Fruit fly (Drosophila melanogaster): ENCODE data around the gene CG14262.

The CG14262 gene

dm6 chr3R:27246264-27246663 is 19.0 kb downstream of the CG14262 start (continued):
- TF ChIP-seq dimm (GFP tag; IDR thresholded peaks at IDR 0.05) (no peak), Lim3 (GFP tag; IDR thresholded peaks at IDR 0.05) (no peak), CG3407 (GFP tag; optimal IDR thresholded peaks at IDR 0.05) (peak; percentile 44), Sry-δ (GFP tag; optimal IDR thresholded peaks at IDR 0.05) (no peak), psq (GFP tag; optimal IDR thresholded peaks at IDR 0.05) (peak; percentile 52), Dip3 (GFP tag; optimal IDR thresholded peaks at IDR 0.05) (no peak), Hr3 (GFP tag; optimal IDR thresholded peaks at IDR 0.05) (peak; percentile 68), NC2α (GFP tag; optimal IDR thresholded peaks at IDR 0.05) (no peak), ranshi (GFP tag; IDR thresholded peaks at IDR 0.05) (0 out of 2 replicates have a peak, but pooled peaks have one; percentile 39), CG3995 (GFP tag; optimal IDR thresholded peaks at IDR 0.05) (no peak), Dip2 (GFP tag; IDR thresholded peaks at IDR 0.05) (no peak), CG33557 (GFP tag; optimal IDR thresholded peaks at IDR 0.05) (peak; percentile 89), B-H1 (GFP tag; IDR thresholded peaks at IDR 0.05) (no peak), CG17385 (GFP tag; optimal IDR thresholded peaks at IDR 0.05) (peak; percentile 80), CG8359 (GFP tag; optimal IDR thresholded peaks at IDR 0.05; ENCODE audit: borderline replicate concordance) (peak; percentile 2), da (GFP tag; optimal IDR thresholded peaks at IDR 0.05) (no peak), Hmr (GFP tag; optimal IDR thresholded peaks at IDR 0.05) (peak; percentile 71), MESR4 (GFP tag; optimal IDR thresholded peaks at IDR 0.05) (no peak), CrebB (tag; optimal IDR thresholded peaks at IDR 0.05) (peak; percentile 68), vvl (GFP tag; IDR thresholded peaks at IDR 0.05) (peak; percentile 86), CG6654 (GFP tag; optimal IDR thresholded peaks at IDR 0.05) (peak; percentile 38), tio (GFP tag; optimal IDR thresholded peaks at IDR 0.05) (no peak), tup (GFP tag; optimal IDR thresholded peaks at IDR 0.05) (no peak), HLH3B (GFP tag; IDR thresholded peaks at IDR 0.05) (peak; percentile 69), Max (GFP tag; optimal IDR thresholded peaks at IDR 0.05) (peak; percentile 15)

- no peak for TF ChIP-seq CG6854 (GFP tag; optimal IDR thresholded peaks at IDR 0.05)
- peak; percentile 16 for TF ChIP-seq Dp (GFP tag; optimal IDR thresholded peaks at IDR 0.05)
- TF ChIP-seq ci (GFP tag; IDR thresholded peaks at IDR 0.05) = peak; percentile 52; the same call in 1 of the 3 replicates
- peak; percentile 47 for TF ChIP-seq Myb (GFP tag; optimal IDR thresholded peaks at IDR 0.05)
- TF ChIP-seq ham (GFP tag; IDR thresholded peaks at IDR 0.05) = no peak
- no peak for TF ChIP-seq Hsf (GFP tag; optimal IDR thresholded peaks at IDR 0.05)
- no peak for TF ChIP-seq Drgx (GFP tag; IDR thresholded peaks at IDR 0.05)
- peak; percentile 38 for TF ChIP-seq kay (GFP tag; optimal IDR thresholded peaks at IDR 0.05)
- no peak for TF ChIP-seq ase (GFP tag; IDR thresholded peaks at IDR 0.05)
- TF ChIP-seq twi (tag; optimal IDR thresholded peaks at IDR 0.05) = no peak
- TF ChIP-seq CG17359 (tag; optimal IDR thresholded peaks at IDR 0.05) = no peak
- TF ChIP-seq fd64A (GFP tag; optimal IDR thresholded peaks at IDR 0.05) = no peak
- no peak for TF ChIP-seq CG3995 (GFP tag; optimal IDR thresholded peaks at IDR 0.05)
- TF ChIP-seq CG11456 (GFP tag; IDR thresholded peaks at IDR 0.05) = no peak
- TF ChIP-seq Camta (GFP tag; optimal IDR thresholded peaks at IDR 0.05) = no peak
- TF ChIP-seq CG8478 (optimal IDR thresholded peaks at IDR 0.05) = peak; percentile 91
- TF ChIP-seq Blimp-1 (GFP tag; optimal IDR thresholded peaks at IDR 0.05) = peak; percentile 8
- TF ChIP-seq Trl (optimal IDR thresholded peaks at IDR 0.05) = peak in 1 of 2 experiments; percentile 23
- TF ChIP-seq Trl (GFP tag; optimal IDR thresholded peaks at IDR 0.05) = no peak
- no peak for TF ChIP-seq knrl (GFP tag; IDR thresholded peaks at IDR 0.05; ENCODE audit: partially characterized antibody)
- TF ChIP-seq lmd (GFP tag; IDR thresholded peaks at IDR 0.05) = no peak
- TF ChIP-seq chif (GFP tag; optimal IDR thresholded peaks at IDR 0.05) = peak in 1 of 2 experiments; percentile 17
- no peak for TF ChIP-seq p53 (GFP tag; optimal IDR thresholded peaks at IDR 0.05)
- no peak for TF ChIP-seq caup (GFP tag; optimal IDR thresholded peaks at IDR 0.05; ENCODE audit: severe bottlenecking)
- 0 out of 3 replicates have a peak, but pooled peaks have one; percentile 33 for TF ChIP-seq CG34224 (GFP tag; IDR thresholded peaks at IDR 0.05; ENCODE audit: partially characterized antibody)
- TF ChIP-seq Nf-YB (GFP tag; optimal IDR thresholded peaks at IDR 0.05) = peak; percentile 27
- TF ChIP-seq CG3281 (GFP tag; optimal IDR thresholded peaks at IDR 0.05) = peak; percentile 5
- peak; percentile 0 for TF ChIP-seq Sin3A (optimal IDR thresholded peaks at IDR 0.05)
- TF ChIP-seq ato (GFP tag; IDR thresholded peaks at IDR 0.05; ENCODE audit: partially characterized antibody) = 0 out of 2 replicates have a peak, but pooled peaks have one; percentile 4
Observed at dm6 chr3R:27245401-27245757, 19.9 kb downstream of the CG14262 start.
